Fruit fly (Drosophila melanogaster): ENCODE results near the gene pad.
A peak's percentile ranks its signal among the peaks of the same experiment; 100 is the strongest.

DNA sequence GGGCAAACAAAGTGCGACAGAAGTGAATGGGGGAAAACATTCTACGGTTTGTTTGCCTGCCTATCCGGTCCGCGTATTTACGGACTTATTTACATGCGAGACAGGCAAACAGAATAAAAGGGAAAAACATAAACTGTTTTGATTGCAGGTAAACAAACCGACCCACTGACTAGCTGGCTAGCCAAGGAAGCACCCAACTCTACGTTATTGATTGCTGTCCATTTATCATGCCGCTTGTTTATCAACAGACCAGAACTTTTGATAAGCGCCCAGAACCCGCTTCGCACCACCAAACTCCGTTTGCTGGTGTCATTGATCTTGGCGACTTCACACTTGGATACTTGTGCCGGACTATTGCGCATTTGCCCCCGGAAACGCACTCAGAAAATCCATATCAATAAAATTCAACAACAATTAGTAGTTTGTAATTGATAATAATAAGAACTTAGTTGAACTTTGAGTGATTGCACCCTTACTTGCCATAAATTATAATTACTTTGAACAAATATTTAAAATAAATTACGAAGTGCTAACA is 10.2 kb upstream of the pad start:
- TF ChIP-seq vvl (GFP tag; IDR thresholded peaks at IDR 0.05) (no peak), bbx (GFP tag; IDR thresholded peaks at IDR 0.05; ENCODE audit: partially characterized antibody) (no peak), CG9437 (GFP tag; optimal IDR thresholded peaks at IDR 0.05) (peak; percentile 9), sima (GFP tag; optimal IDR thresholded peaks at IDR 0.05) (no peak), CG13123 (GFP tag; optimal IDR thresholded peaks at IDR 0.05) (peak; percentile 81), mirr (GFP tag; optimal IDR thresholded peaks at IDR 0.05) (peak; percentile 72)
